Worm (Caenorhabditis elegans) whole organism, L4 larva: ENCODE measurements around the gene csn-1.

ENCODE experiments used
- ZK337.2 ChIP-seq: fragments of 200-800 bp; sonication (Bioruptor generic); IDR thresholded peaks from 2 replicates; pipeline ENCODE4 v1.3.6; 2022; ENCODE audit warnings: missing genetic modification reagents, missing genetic modification characterization, missing compliant biosample characterization
- ceh-82 ChIP-seq: sonication (generic microtip); optimal IDR thresholded peaks from 2 replicates; lab custom pipeline; 2017; ENCODE audit warnings: missing biosample characterization, missing genetic modification characterization
- ces-1 ChIP-seq: fragments of 150-350 bp; sonication (generic microtip); optimal IDR thresholded peaks from 4 replicates; lab custom pipeline; 2014; ENCODE audit warnings: missing biosample characterization, missing genetic modification reagents, missing genetic modification characterization
- fkh-10 ChIP-seq: fragments of 150-350 bp; optimal IDR thresholded peaks from 2 replicates; lab custom pipeline; 2014; ENCODE audit warnings: missing biosample characterization, missing genetic modification reagents, missing genetic modification characterization
- hif-1 ChIP-seq, 2 experiments: sonication (generic microtip); optimal IDR thresholded peaks; 2 replicates each; lab custom pipeline; 2016 to 2017; ENCODE audit warnings: missing compliant biosample characterization in 2 of 2, missing genetic modification characterization in 2 of 2, missing genetic modification reagents in 2 of 2, missing genotype in 2 of 2, mild to moderate bottlenecking in 1 of 2
- mep-1 ChIP-seq: fragments of 150-350 bp; sonication (generic microtip); optimal IDR thresholded peaks from 3 replicates; lab custom pipeline; 2014; ENCODE audit warnings: missing biosample characterization, missing genetic modification characterization
- nhr-25 ChIP-seq: sonication (generic microtip); optimal IDR thresholded peaks from 2 replicates; lab custom pipeline; 2017; ENCODE audit warnings: missing genetic modification characterization, mild to moderate bottlenecking, missing compliant biosample characterization, antibody characterized with exemption, moderate library complexity, borderline replicate concordance; ENCODE audit not compliant: insufficient read depth
- pha-4 ChIP-seq, 2 experiments: fragments of 150-350 bp in 1 of 2; fragments of 200-800 bp in 1 of 2; sonication (Bioruptor generic) in 1 of 2; IDR thresholded peaks in 1 of 2; optimal IDR thresholded peaks in 1 of 2; 2 replicates each; pipeline versions ENCODE4 v1.3.6 to Lab custom; 2014 to 2022; ENCODE audit warnings: missing genetic modification characterization in 2 of 2, missing genetic modification reagents in 2 of 2, missing biosample characterization in 1 of 2, missing compliant biosample characterization in 1 of 2
- rbr-2 ChIP-seq: sonication (generic microtip); optimal IDR thresholded peaks from 2 replicates; lab custom pipeline; 2016; ENCODE audit warnings: missing genotype, missing genetic modification characterization, missing compliant biosample characterization
- unc-62 ChIP-seq, 3 experiments: fragments of 150-350 bp in 1 of 3; sonication (generic microtip); optimal IDR thresholded peaks in 2 of 3; peaks in 1 of 3; 1 replicate in 1 of 3; 2 replicates in 2 of 3; lab custom pipeline; 2014 to 2017; ENCODE audit warnings: missing biosample characterization in 3 of 3, missing genetic modification characterization in 3 of 3, missing genetic modification reagents in 3 of 3, missing genotype in 1 of 3
- ztf-11 ChIP-seq: fragments of 150-350 bp; optimal IDR thresholded peaks from 2 replicates; lab custom pipeline; 2014; ENCODE audit warnings: missing biosample characterization, missing genetic modification characterization

DNA sequence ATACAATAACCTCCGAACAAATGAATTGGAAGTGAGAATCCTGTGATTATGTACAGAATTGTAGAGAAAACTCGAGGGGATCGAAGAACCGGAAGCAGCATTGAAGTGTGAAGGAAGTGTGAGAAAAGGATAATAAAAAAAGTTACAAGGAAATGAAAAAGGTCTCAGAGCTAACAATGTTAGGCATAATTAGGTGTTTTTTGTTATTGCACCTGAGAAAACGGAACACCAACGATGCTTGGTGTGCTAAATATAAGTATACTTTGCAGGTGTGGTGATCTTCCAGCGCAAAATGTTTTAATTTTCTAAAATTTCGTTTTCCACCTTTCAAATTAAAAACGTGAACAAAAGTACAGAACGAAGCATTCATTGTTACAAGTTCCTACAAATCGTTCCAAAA, 26.3 kb downstream of the csn-1 start, which contains the start of gene srh-286:
- TF ChIP-seq mep-1 (tag; lab: Kevin White, UChicago): no peak
- no peak for TF ChIP-seq ces-1 (GFP tag; lab: Kevin White, UChicago)
- no peak for TF ChIP-seq pha-4 (GFP tag; IDR thresholded peaks at IDR 0.05; lab: Robert Waterston, UW)
- no peak for TF ChIP-seq pha-4 (tag; optimal IDR thresholded peaks at IDR 0.05; lab: Kevin White, UChicago)
- TF ChIP-seq fkh-10 (GFP tag; lab: Kevin White, UChicago): no peak
- TF ChIP-seq ztf-11: no peak
- no peak for TF ChIP-seq ZK337.2
- TF ChIP-seq unc-62 (GFP tag; optimal IDR thresholded peaks at IDR 0.05 in 1 of 2; lab: Kevin White, UChicago): no peak
- TF ChIP-seq unc-62 (tag; optimal IDR thresholded peaks at IDR 0.05; lab: Kevin White, UChicago): no peak
- TF ChIP-seq nhr-25: no peak
- TF ChIP-seq ceh-82 (tag; lab: Kevin White, UChicago): no peak
- TF ChIP-seq hif-1 (tag; optimal IDR thresholded peaks at IDR 0.05; lab: Kevin White, UChicago): no peak
- TF ChIP-seq rbr-2 (tag; lab: Kevin White, UChicago): no peak
